Fruit fly (Drosophila melanogaster) whole organism: ENCODE measurements around the gene Herc4.

Experiments
- EcR ChIP-seq, 2 experiments: fragments of >200 bp; optimal IDR thresholded peaks; 2 replicates each; lab custom pipeline; 2017; ENCODE audit warnings: missing biosample characterization in 2 of 2, missing genetic modification characterization in 2 of 2, missing genetic modification reagents in 2 of 2
- pan ChIP-seq: fragments of >200 bp; optimal IDR thresholded peaks from 2 replicates; lab custom pipeline; 2017
- usp ChIP-seq: fragments of >200 bp; optimal IDR thresholded peaks from 2 replicates; lab custom pipeline; 2017; ENCODE audit warnings: missing biosample characterization, missing genetic modification characterization, mixed read lengths

DNA sequence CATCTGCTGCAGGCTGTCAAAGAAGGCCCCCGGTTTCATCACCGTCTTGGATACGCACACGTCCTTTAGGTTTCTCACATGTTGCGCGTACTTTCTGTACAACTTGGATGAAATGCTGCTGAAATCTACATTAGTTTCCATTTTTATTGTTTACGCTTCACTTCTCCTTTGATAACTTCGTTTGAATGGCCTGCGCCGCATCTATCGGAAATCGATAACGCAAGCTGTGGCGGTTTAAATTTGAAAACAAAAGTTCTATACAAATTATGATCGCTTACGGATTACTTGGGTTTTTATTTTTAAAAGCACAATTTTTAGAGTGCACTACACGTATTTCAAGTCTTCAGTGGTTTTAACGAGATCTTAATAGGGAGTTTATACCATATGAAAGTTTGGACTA lies 19.5 kb downstream of the Herc4 start, which contains the start of gene msd5:
- no peak for TF ChIP-seq usp (GFP tag; lab: Kevin White, UChicago)
- no peak for TF ChIP-seq pan
- TF ChIP-seq EcR (GFP tag; optimal IDR thresholded peaks at IDR 0.05; lab: Kevin White, UChicago), result no peak
